Worm (Caenorhabditis elegans): Measurements from ENCODE around the gene Y57G11A.2.

Gene Y57G11A.2

ce11 chrIV:14496494-14496893, 22.8 kb downstream of the Y57G11A.2 start:
- TF ChIP-seq tlp-1 (tag; optimal IDR thresholded peaks at IDR 0.05) (no peak), blmp-1 (tag; optimal IDR thresholded peaks at IDR 0.05) (peak; percentile 7)

- TF ChIP-seq vab-15 (tag; optimal IDR thresholded peaks at IDR 0.05), result no peak
- TF ChIP-seq snu-23 (GFP tag; optimal IDR thresholded peaks at IDR 0.05), result no peak
- TF ChIP-seq lir-3 (tag; optimal IDR thresholded peaks at IDR 0.05; ENCODE audit: poor library complexity), result no peak
- TF ChIP-seq nhr-28 (tag; optimal IDR thresholded peaks at IDR 0.05), result no peak
- no peak for TF ChIP-seq fkh-8 (tag; optimal IDR thresholded peaks at IDR 0.05)
- TF ChIP-seq nhr-84 (tag; optimal IDR thresholded peaks at IDR 0.05), result no peak
- TF ChIP-seq lin-13 (GFP tag; optimal IDR thresholded peaks at IDR 0.05), result no peak
- TF ChIP-seq unc-86 (tag; optimal IDR thresholded peaks at IDR 0.05), result no peak
- no peak for TF ChIP-seq unc-130 (tag; optimal IDR thresholded peaks at IDR 0.05)
- TF ChIP-seq nhr-90 (tag; optimal IDR thresholded peaks at IDR 0.05; ENCODE audit: poor library complexity), result no peak
These were observed 23.8 kb downstream of the Y57G11A.2 start for ce11 chrIV:14495474-14495873.

- no peak for TF ChIP-seq elt-2 (tag; optimal IDR thresholded peaks at IDR 0.05)
- TF ChIP-seq lir-3 (tag; optimal IDR thresholded peaks at IDR 0.05; ENCODE audit: poor library complexity), result no peak
- TF ChIP-seq dpl-1 (GFP tag; optimal IDR thresholded peaks at IDR 0.05), result no peak
- no peak for TF ChIP-seq aha-1 (tag; optimal IDR thresholded peaks at IDR 0.05)
- TF ChIP-seq elt-3 (tag; optimal IDR thresholded peaks at IDR 0.05), result no peak
These were observed 28.2 kb downstream of the Y57G11A.2 start for ce11 chrIV:14491135-14491534.

ce11 chrIV:14483427-14483826, 35.9 kb downstream of the Y57G11A.2 start:
- TF ChIP-seq efl-1 (optimal IDR thresholded peaks at IDR 0.05) (no peak), efl-1 (GFP tag; optimal IDR thresholded peaks at IDR 0.05 in 1 of 2) (peak in 1 of 2 experiments; percentile 53), ztf-4 (tag; optimal IDR thresholded peaks at IDR 0.05) (no peak)

- TF ChIP-seq lir-3 (tag; optimal IDR thresholded peaks at IDR 0.05; ENCODE audit: poor library complexity), result no peak
- TF ChIP-seq nhr-90 (tag; optimal IDR thresholded peaks at IDR 0.05; ENCODE audit: poor library complexity), result no peak
- TF ChIP-seq elt-3 (tag; optimal IDR thresholded peaks at IDR 0.05), result peak in 2 of 6 experiments; percentile 1 to 4
- peak in 1 of 2 experiments; percentile 3 for TF ChIP-seq lin-35 (GFP tag; optimal IDR thresholded peaks at IDR 0.05)
- peak; percentile 34 for TF ChIP-seq blmp-1 (tag; optimal IDR thresholded peaks at IDR 0.05)
- no peak for TF ChIP-seq ces-1 (GFP tag; optimal IDR thresholded peaks at IDR 0.05)
- TF ChIP-seq snu-23 (GFP tag; optimal IDR thresholded peaks at IDR 0.05), result peak; percentile 22
- TF ChIP-seq nhr-85 (tag), result peak; percentile 84
These were observed 37.3 kb downstream of the Y57G11A.2 start, which contains the start of gene Y57G11A.4 for ce11 chrIV:14481984-14482383. Gene Y57G11A.4, plus strand, starts transcription at chrIV:14482284.

- TF ChIP-seq snu-23 (GFP tag; optimal IDR thresholded peaks at IDR 0.05), result no peak
These were observed 50.3 kb downstream of the Y57G11A.2 start for ce11 chrIV:14469013-14469412.
